Fruit fly (Drosophila melanogaster) whole organism, embryonic: Measurements from ENCODE around the gene Cog2.
A peak's percentile ranks its signal among the peaks of the same experiment; 100 is the strongest.

Source experiments
- CG10431 ChIP-seq: fragments of 200-800 bp; sonication (Bioruptor generic); optimal IDR thresholded peaks from 3 replicates; lab custom pipeline; 2018; ENCODE audit warnings: missing biosample characterization, mild to moderate bottlenecking, missing genetic modification characterization
- CG12155 ChIP-seq: fragments of 200-800 bp; sonication (Bioruptor generic); optimal IDR thresholded peaks from 3 replicates; lab custom pipeline; 2016; ENCODE audit warnings: missing biosample characterization, missing genetic modification characterization
- CG1233 ChIP-seq: fragments of 200-800 bp; sonication (Bioruptor generic); optimal IDR thresholded peaks from 4 replicates; lab custom pipeline; 2018; ENCODE audit warnings: missing biosample characterization, mild to moderate bottlenecking, missing genetic modification characterization
- CG17385 ChIP-seq: fragments of 200-800 bp; sonication (Bioruptor generic); optimal IDR thresholded peaks from 3 replicates; lab custom pipeline; 2018; ENCODE audit warnings: missing biosample characterization, mild to moderate bottlenecking, missing genetic modification characterization
- CG30020 ChIP-seq: fragments of 200-800 bp; optimal IDR thresholded peaks from 2 replicates; lab custom pipeline; 2019; ENCODE audit warnings: missing biosample characterization, mild to moderate bottlenecking, missing genetic modification characterization, moderate library complexity
- CG30431 ChIP-seq: fragments of 200-800 bp; sonication (Bioruptor generic); optimal IDR thresholded peaks from 2 replicates; lab custom pipeline; 2017; ENCODE audit warnings: missing biosample characterization, missing genetic modification characterization
- CG3163 ChIP-seq: fragments of 200-800 bp; sonication (Bioruptor generic); optimal IDR thresholded peaks from 3 replicates; lab custom pipeline; 2016; ENCODE audit warnings: missing biosample characterization, missing genetic modification characterization
- CG34376 ChIP-seq: fragments of 200-800 bp; sonication (Bioruptor generic); optimal IDR thresholded peaks from 2 replicates; lab custom pipeline; 2018; ENCODE audit warnings: missing biosample characterization, mild to moderate bottlenecking, missing genetic modification characterization
- CG4707 ChIP-seq: fragments of 200-800 bp; sonication (Bioruptor generic); optimal IDR thresholded peaks from 2 replicates; lab custom pipeline; 2018; ENCODE audit warnings: missing biosample characterization, mild to moderate bottlenecking, missing genetic modification characterization, moderate library complexity
- CG4854 ChIP-seq: fragments of 200-800 bp; sonication (Bioruptor generic); optimal IDR thresholded peaks from 2 replicates; lab custom pipeline; 2016; ENCODE audit warnings: missing biosample characterization, missing genetic modification characterization, inconsistent platforms
- CG5180 ChIP-seq: fragments of 200-800 bp; sonication (Bioruptor generic); optimal IDR thresholded peaks from 3 replicates; lab custom pipeline; 2017; ENCODE audit warnings: missing biosample characterization, missing genetic modification characterization, mild to moderate bottlenecking, moderate library complexity, missing genetic modification reagents
- CG6791 ChIP-seq: fragments of 200-800 bp; sonication (Bioruptor generic); IDR thresholded peaks from 3 replicates; pipeline ENCODE4 v1.3.6; 2022; ENCODE audit warnings: missing biosample characterization, missing genetic modification characterization; ENCODE audit not compliant: partially characterized antibody
- CG6813 ChIP-seq: fragments of 200-800 bp; sonication (Bioruptor generic); optimal IDR thresholded peaks from 2 replicates; lab custom pipeline; 2017; ENCODE audit warnings: missing biosample characterization, missing genetic modification characterization, mild to moderate bottlenecking, moderate library complexity, missing genetic modification reagents
- CG7745 ChIP-seq: fragments of 200-800 bp; sonication (Bioruptor generic); optimal IDR thresholded peaks from 2 replicates; lab custom pipeline; 2018; ENCODE audit warnings: missing biosample characterization, mild to moderate bottlenecking, missing genetic modification characterization, moderate library complexity
- CG7963 ChIP-seq: fragments of 200-800 bp; sonication (Bioruptor generic); IDR thresholded peaks from 3 replicates; pipeline ENCODE4 v1.3.6; 2022; ENCODE audit warnings: missing biosample characterization, missing genetic modification characterization; ENCODE audit not compliant: partially characterized antibody
- CG9609 ChIP-seq: fragments of 200-800 bp; sonication (Bioruptor generic); optimal IDR thresholded peaks from 3 replicates; lab custom pipeline; 2016; ENCODE audit warnings: missing biosample characterization, missing genetic modification characterization
- CG9797 ChIP-seq: fragments of 200-800 bp; sonication (Bioruptor generic); optimal IDR thresholded peaks from 3 replicates; lab custom pipeline; 2018; ENCODE audit warnings: missing biosample characterization, mild to moderate bottlenecking, missing genetic modification characterization
- CkIIα-i1 ChIP-seq: fragments of 200-800 bp; sonication (Bioruptor generic); IDR thresholded peaks from 2 replicates; pipeline ENCODE4 v1.3.6; 2022; ENCODE audit warnings: missing biosample characterization, missing genetic modification characterization
- CrebB ChIP-seq: fragments of 200-800 bp; sonication (Bioruptor generic); optimal IDR thresholded peaks from 3 replicates; lab custom pipeline; 2018; ENCODE audit warnings: missing biosample characterization, mild to moderate bottlenecking, missing genetic modification characterization
- Dll ChIP-seq: fragments of 200-800 bp; sonication (Bioruptor generic); IDR thresholded peaks from 4 replicates; pipeline ENCODE4 v1.3.6; 2022; ENCODE audit warnings: missing biosample characterization, missing genetic modification characterization; ENCODE audit not compliant: partially characterized antibody
- Drgx ChIP-seq: fragments of 200-800 bp; sonication (Bioruptor generic); IDR thresholded peaks from 2 replicates; pipeline ENCODE4 v1.3.6; 2022; ENCODE audit warnings: missing biosample characterization, missing genetic modification characterization
- Ets65A ChIP-seq: fragments of 200-800 bp; sonication (Bioruptor generic); peaks from one replicate; lab custom pipeline; 2016; ENCODE audit warnings: missing biosample characterization, missing genetic modification characterization
- Hey ChIP-seq: fragments of 200-800 bp; sonication (Bioruptor generic); optimal IDR thresholded peaks from 3 replicates; lab custom pipeline; 2018; ENCODE audit warnings: missing biosample characterization, mild to moderate bottlenecking, missing genetic modification characterization
- Hmr ChIP-seq: fragments of 200-800 bp; sonication (Bioruptor generic); optimal IDR thresholded peaks from 3 replicates; lab custom pipeline; 2017; ENCODE audit warnings: mild to moderate bottlenecking, missing biosample characterization, missing genetic modification reagents, missing genetic modification characterization
- Hr39 ChIP-seq: fragments of >200 bp; optimal IDR thresholded peaks from 2 replicates; lab custom pipeline; 2017
- Max ChIP-seq: fragments of 200-800 bp; sonication (Bioruptor generic); optimal IDR thresholded peaks from 2 replicates; lab custom pipeline; 2016; ENCODE audit warnings: missing biosample characterization, mild to moderate bottlenecking, missing genetic modification characterization
- Med ChIP-seq: fragments of 200-800 bp; sonication (Bioruptor generic); peaks from one replicate; lab custom pipeline; 2016; ENCODE audit warnings: missing biosample characterization, missing genetic modification characterization, mild to moderate bottlenecking, inconsistent platforms, moderate library complexity
- Pdp1 ChIP-seq, 2 experiments: fragments of 200-800 bp; sonication (Bioruptor generic); optimal IDR thresholded peaks; 3 replicates each; lab custom pipeline; 2016; ENCODE audit warnings: missing biosample characterization in 2 of 2, missing genetic modification characterization in 2 of 2, mild to moderate bottlenecking in 1 of 2, moderate library complexity in 1 of 2
- Ravus ChIP-seq: fragments of 200-800 bp; sonication (Bioruptor generic); IDR thresholded peaks from 2 replicates; pipeline ENCODE4 v1.3.6; 2022; ENCODE audit warnings: missing biosample characterization, missing genetic modification characterization
- Xrp1 ChIP-seq: fragments of 200-800 bp; sonication (Bioruptor generic); IDR thresholded peaks from 2 replicates; pipeline ENCODE4 v1.3.6; 2022; ENCODE audit warnings: missing biosample characterization, missing genetic modification characterization
- bab2 ChIP-seq: fragments of 200-800 bp; sonication (Bioruptor generic); optimal IDR thresholded peaks from 2 replicates; lab custom pipeline; 2016; ENCODE audit warnings: missing biosample characterization, missing genetic modification characterization
- cato ChIP-seq: fragments of 200-800 bp; sonication (Bioruptor generic); optimal IDR thresholded peaks from 2 replicates; lab custom pipeline; 2016; ENCODE audit warnings: missing biosample characterization, missing genetic modification characterization, borderline replicate concordance
- chinmo ChIP-seq: fragments of 200-800 bp; sonication (Bioruptor generic); IDR thresholded peaks from 4 replicates; pipeline ENCODE4 v1.3.6; 2022; ENCODE audit warnings: missing biosample characterization, missing genetic modification characterization; ENCODE audit not compliant: partially characterized antibody
- ci ChIP-seq: fragments of 200-800 bp; sonication (Bioruptor generic); IDR thresholded peaks from 3 replicates; pipeline ENCODE4 v1.3.6; 2022; ENCODE audit warnings: missing biosample characterization, missing genetic modification characterization
- croc ChIP-seq: fragments of 200-800 bp; sonication (Bioruptor generic); conservative IDR thresholded peaks from 3 replicates; pipeline ENCODE4 v1.3.6; 2022; ENCODE audit warnings: missing biosample characterization, missing genetic modification characterization
- ewg ChIP-seq: fragments of 200-800 bp; sonication (Bioruptor generic); optimal IDR thresholded peaks from 3 replicates; lab custom pipeline; 2017; ENCODE audit warnings: mild to moderate bottlenecking, missing biosample characterization, missing genetic modification reagents, missing genetic modification characterization
- gce ChIP-seq: fragments of 200-800 bp; sonication (Bioruptor generic); IDR thresholded peaks from 3 replicates; pipeline ENCODE4 v1.3.6; 2022; ENCODE audit warnings: missing biosample characterization, missing genetic modification characterization
- h ChIP-seq: fragments of >200 bp; optimal IDR thresholded peaks from 2 replicates; lab custom pipeline; 2017
- mirr ChIP-seq: fragments of 200-800 bp; sonication (Bioruptor generic); optimal IDR thresholded peaks from 3 replicates; lab custom pipeline; 2018; ENCODE audit warnings: missing biosample characterization, mild to moderate bottlenecking, missing genetic modification characterization
- nerfin-1 ChIP-seq: fragments of 200-800 bp; sonication (Bioruptor generic); optimal IDR thresholded peaks from 3 replicates; lab custom pipeline; 2019; ENCODE audit warnings: missing biosample characterization, mild to moderate bottlenecking, missing genetic modification characterization, moderate library complexity
- nerfin-2 ChIP-seq: fragments of 200-800 bp; sonication (Bioruptor generic); IDR thresholded peaks from 2 replicates; pipeline ENCODE4 v1.3.6; 2022; ENCODE audit warnings: missing biosample characterization, missing genetic modification characterization; ENCODE audit not compliant: partially characterized antibody
- org-1 ChIP-seq: fragments of 200-800 bp; sonication (Bioruptor generic); optimal IDR thresholded peaks from 2 replicates; lab custom pipeline; 2017; ENCODE audit warnings: missing biosample characterization, missing genetic modification characterization
- pum ChIP-seq: fragments of 200-800 bp; sonication (Bioruptor generic); optimal IDR thresholded peaks from 2 replicates; lab custom pipeline; 2016; ENCODE audit warnings: missing biosample characterization, missing genetic modification characterization
- pzg ChIP-seq: fragments of 200-800 bp; sonication (Bioruptor generic); optimal IDR thresholded peaks from 3 replicates; lab custom pipeline; 2018; ENCODE audit warnings: missing biosample characterization, mild to moderate bottlenecking, missing genetic modification characterization, moderate library complexity
- ro ChIP-seq: fragments of 200-800 bp; sonication (Bioruptor generic); IDR thresholded peaks from 2 replicates; pipeline ENCODE4 v1.3.6; 2022; ENCODE audit warnings: missing biosample characterization, missing genetic modification characterization
- seq ChIP-seq: fragments of 200-800 bp; sonication (Bioruptor generic); IDR thresholded peaks from 2 replicates; pipeline ENCODE4 v1.3.6; 2022; ENCODE audit warnings: missing biosample characterization, missing genetic modification characterization
- sr ChIP-seq: fragments of 200-800 bp; sonication (Bioruptor generic); IDR thresholded peaks from 3 replicates; pipeline ENCODE4 v1.3.6; 2022; ENCODE audit warnings: missing biosample characterization, missing genetic modification characterization
- tx ChIP-seq: fragments of 200-800 bp; sonication (Bioruptor generic); optimal IDR thresholded peaks from 2 replicates; lab custom pipeline; 2016; ENCODE audit warnings: missing biosample characterization, missing genetic modification characterization
- wdn ChIP-seq: fragments of 200-800 bp; sonication (Bioruptor generic); IDR thresholded peaks from 2 replicates; pipeline ENCODE4 v1.3.6; 2022; ENCODE audit warnings: missing biosample characterization, missing genetic modification characterization

The Cog2 gene

DNA sequence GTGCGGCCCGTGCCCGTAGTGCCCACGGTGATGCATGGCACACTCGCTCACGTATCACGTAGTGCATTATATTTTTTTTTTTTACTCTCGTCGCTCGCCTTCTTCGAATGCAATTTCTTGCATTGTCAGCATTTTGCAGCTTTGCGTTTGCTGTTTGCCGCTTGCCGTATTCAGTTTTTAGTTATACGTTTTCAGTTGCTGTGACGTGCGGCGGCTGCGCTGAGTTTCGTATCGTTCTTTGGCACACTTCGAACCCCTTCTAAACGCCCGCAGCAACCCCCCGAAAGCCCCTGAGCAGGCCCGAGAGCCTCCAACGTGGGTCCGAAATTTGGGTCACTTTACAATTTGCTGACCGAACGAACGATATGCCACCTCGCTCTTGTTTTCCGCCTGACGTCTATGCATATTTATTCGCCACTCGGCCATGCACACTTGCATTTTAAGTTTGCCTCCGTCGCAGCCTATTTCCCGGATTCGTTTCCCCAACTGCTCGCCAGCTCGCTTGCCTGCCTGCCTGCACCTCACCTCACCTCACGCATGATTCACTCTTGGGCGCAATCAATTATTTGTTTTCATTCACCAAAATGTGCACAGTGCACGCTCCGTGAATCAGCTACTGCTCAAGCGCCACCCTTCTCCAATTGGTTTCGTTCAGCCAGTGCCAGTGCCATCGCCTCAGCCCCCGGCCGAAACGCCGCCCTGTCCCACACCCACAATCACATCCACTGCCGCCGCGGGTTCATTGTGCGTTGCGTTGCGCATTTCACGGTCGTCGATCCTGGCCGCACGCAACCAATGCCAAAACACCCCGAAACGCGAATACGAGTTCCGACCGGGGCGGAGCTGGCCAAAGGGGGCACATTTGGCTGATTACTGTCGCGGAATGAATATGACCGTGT lies 49.5 kb upstream of the Cog2 start (continued):
- no peak for TF ChIP-seq Ravus (GFP tag; lab: Robert Waterston, UW)
- no peak for TF ChIP-seq CG17385
- no peak for TF ChIP-seq CG9797 (GFP tag; lab: Kevin White, UChicago)
- TF ChIP-seq CG7745 (tag; lab: Kevin White, UChicago), result no peak
- TF ChIP-seq ewg (GFP tag; lab: Kevin White, UChicago), result peak; percentile 6
- TF ChIP-seq Hmr (GFP tag; lab: Kevin White, UChicago), result no peak
- no peak for TF ChIP-seq croc (GFP tag; lab: Robert Waterston, UW)
- TF ChIP-seq CrebB (tag; lab: Kevin White, UChicago), result no peak
- no peak for TF ChIP-seq h (lab: Kevin White, UChicago)
- peak; percentile 19 for TF ChIP-seq Ets65A (GFP tag; lab: Kevin White, UChicago)
- no peak for TF ChIP-seq sr (GFP tag; lab: Robert Waterston, UW)
- TF ChIP-seq CG9609 (GFP tag; lab: Kevin White, UChicago), result no peak
- no peak for TF ChIP-seq CG3163 (GFP tag; lab: Kevin White, UChicago)
- no peak for TF ChIP-seq wdn
- no peak for TF ChIP-seq CG30020 (tag; lab: Kevin White, UChicago)
- no peak for TF ChIP-seq CG4707 (GFP tag; lab: Kevin White, UChicago)
- peak; percentile 50 for TF ChIP-seq Med
- TF ChIP-seq CG6813 (GFP tag; lab: Kevin White, UChicago), result no peak
- TF ChIP-seq Dll (GFP tag; lab: Robert Waterston, UW), result no peak
- no peak for TF ChIP-seq pzg
- 0 out of 3 replicates have a peak, but pooled peaks have one; percentile 11 for TF ChIP-seq ci (GFP tag; lab: Robert Waterston, UW)
- TF ChIP-seq chinmo (GFP tag; lab: Robert Waterston, UW), result 0 out of 4 replicates have a peak, but pooled peaks have one; percentile 27
- TF ChIP-seq Xrp1, result no peak
- no peak for TF ChIP-seq cato (GFP tag; lab: Kevin White, UChicago)
- TF ChIP-seq CG6791 (GFP tag; lab: Robert Waterston, UW), result 0 out of 3 replicates have a peak, but pooled peaks have one; percentile 13
- TF ChIP-seq gce, result no peak
- no peak for TF ChIP-seq tx (GFP tag; lab: Kevin White, UChicago)
- no peak for TF ChIP-seq CG7963 (GFP tag; lab: Robert Waterston, UW)
- TF ChIP-seq CG30431 (GFP tag; lab: Kevin White, UChicago), result no peak
- TF ChIP-seq CG34376 (GFP tag; lab: Kevin White, UChicago), result no peak
- TF ChIP-seq CG10431 (GFP tag; lab: Kevin White, UChicago), result no peak
- no peak for TF ChIP-seq CG12155 (GFP tag; lab: Kevin White, UChicago)
- no peak for TF ChIP-seq CkIIα-i1
- TF ChIP-seq Drgx (GFP tag; lab: Robert Waterston, UW), result peak; percentile 48; the same call in 1 of the 2 replicates
- TF ChIP-seq Max (GFP tag; lab: Kevin White, UChicago), result no peak
- no peak for TF ChIP-seq CG1233 (GFP tag; lab: Kevin White, UChicago)
- no peak for TF ChIP-seq Hr39 (lab: Kevin White, UChicago)
- TF ChIP-seq org-1 (GFP tag; lab: Kevin White, UChicago), result no peak
- TF ChIP-seq CG4854, result no peak
- TF ChIP-seq nerfin-1, result peak; percentile 4
- TF ChIP-seq Pdp1 (GFP tag; optimal IDR thresholded peaks at IDR 0.05; lab: Kevin White, UChicago), result no peak
- no peak for TF ChIP-seq bab2 (GFP tag; lab: Kevin White, UChicago)
- peak; percentile 71 for TF ChIP-seq Hey (tag; lab: Kevin White, UChicago)
- TF ChIP-seq nerfin-2 (GFP tag; lab: Robert Waterston, UW), result no peak
- TF ChIP-seq ro (GFP tag; lab: Robert Waterston, UW), result no peak
- TF ChIP-seq seq (GFP tag; lab: Robert Waterston, UW), result no peak
- no peak for TF ChIP-seq CG5180 (GFP tag; lab: Kevin White, UChicago)
- no peak for TF ChIP-seq mirr (GFP tag; lab: Kevin White, UChicago)
- TF ChIP-seq pum (GFP tag; lab: Kevin White, UChicago), result no peak
